Fruit fly (Drosophila melanogaster) whole organism: ENCODE measurements around the gene CG12523.

Experiments used
- pan ChIP-seq: fragments of >200 bp; optimal IDR thresholded peaks from 2 replicates; lab custom pipeline; 2017
- psq ChIP-seq: fragments of >200 bp; optimal IDR thresholded peaks from 2 replicates; lab custom pipeline; 2017
- usp ChIP-seq: fragments of >200 bp; optimal IDR thresholded peaks from 2 replicates; lab custom pipeline; 2017; ENCODE audit warnings: missing biosample characterization, missing genetic modification characterization, mixed read lengths

dm6 chr3L:10808982-10809381 is 8.0 kb downstream of the CG12523 start:
- TF ChIP-seq psq (lab: Kevin White, UChicago) (no peak), pan (lab: Kevin White, UChicago) (no peak), usp (GFP tag; lab: Kevin White, UChicago) (no peak)
